Fruit fly (Drosophila melanogaster) whole organism: ENCODE measurements around the gene Tango2.

Experiments
- CG8478 ChIP-seq: fragments of >200 bp; optimal IDR thresholded peaks from 2 replicates; lab custom pipeline; 2018; ENCODE audit warnings: inconsistent platforms
- Dll ChIP-seq: fragments of >200 bp; optimal IDR thresholded peaks from 2 replicates; lab custom pipeline; 2017
- EcR ChIP-seq, 2 experiments: fragments of >200 bp; optimal IDR thresholded peaks; 2 replicates each; lab custom pipeline; 2017; ENCODE audit warnings: missing biosample characterization in 2 of 2, missing genetic modification characterization in 2 of 2, missing genetic modification reagents in 2 of 2
- pan ChIP-seq: fragments of >200 bp; optimal IDR thresholded peaks from 2 replicates; lab custom pipeline; 2017
- psq ChIP-seq: fragments of >200 bp; optimal IDR thresholded peaks from 2 replicates; lab custom pipeline; 2017
- usp ChIP-seq: fragments of >200 bp; optimal IDR thresholded peaks from 2 replicates; lab custom pipeline; 2017; ENCODE audit warnings: missing biosample characterization, missing genetic modification characterization, mixed read lengths

The Tango2 gene

DNA sequence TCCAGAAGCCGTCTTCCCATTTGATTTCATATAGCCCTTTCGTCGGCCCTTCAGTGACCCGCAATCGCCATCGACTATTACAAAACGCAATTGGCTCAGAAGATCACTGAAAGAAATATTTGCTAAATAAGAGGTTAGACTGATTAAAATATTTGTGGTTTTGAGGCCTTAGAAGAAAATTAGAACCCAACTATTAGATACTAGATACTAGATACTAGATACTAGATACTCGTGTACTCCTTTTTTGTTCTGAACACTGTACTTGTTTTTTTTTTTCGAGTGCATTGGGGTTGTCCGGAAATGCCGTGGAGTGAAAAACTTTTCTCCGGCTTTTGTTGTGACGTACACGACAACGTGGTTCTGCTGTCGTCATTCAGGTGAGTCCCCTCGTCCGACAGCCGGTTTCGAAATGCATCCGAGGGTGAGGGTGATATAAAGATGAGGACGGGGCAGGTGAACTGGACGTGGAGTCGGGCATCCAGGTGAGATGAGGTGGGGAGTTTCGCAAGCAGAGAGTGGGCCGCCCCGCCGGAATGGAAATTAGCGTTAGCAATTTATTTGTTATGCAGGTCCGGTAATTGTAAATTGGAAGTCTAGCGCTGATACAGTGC, 13.6 kb downstream of the Tango2 start:
- no peak for TF ChIP-seq usp (GFP tag; lab: Kevin White, UChicago)
- no peak for TF ChIP-seq CG8478
- TF ChIP-seq psq (lab: Kevin White, UChicago): no peak
- no peak for TF ChIP-seq Dll (lab: Kevin White, UChicago)
- TF ChIP-seq pan (lab: Kevin White, UChicago): no peak
- TF ChIP-seq EcR (GFP tag; optimal IDR thresholded peaks at IDR 0.05; lab: Kevin White, UChicago): no peak

DNA sequence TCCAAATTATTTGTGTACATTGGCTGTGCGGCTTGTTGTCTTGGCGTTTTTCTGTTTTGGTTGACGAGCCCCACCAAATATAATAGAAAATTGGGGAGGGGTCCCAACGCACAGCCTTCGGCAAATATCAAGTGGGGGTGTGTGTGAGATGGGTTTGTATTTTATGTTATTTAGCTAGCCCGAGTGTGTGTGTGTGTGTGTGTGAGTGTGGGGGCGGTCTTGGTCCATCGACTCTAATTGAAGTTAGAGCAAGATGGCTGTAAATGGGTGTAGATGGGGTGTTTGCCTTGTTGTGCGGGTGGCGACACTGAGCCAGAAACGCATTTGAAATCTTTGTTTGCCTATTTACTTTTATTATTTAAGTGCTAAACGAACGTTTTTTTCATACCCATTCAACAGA, 15.8 kb downstream of the Tango2 start:
- no peak for TF ChIP-seq pan (lab: Kevin White, UChicago)
- TF ChIP-seq EcR (GFP tag; optimal IDR thresholded peaks at IDR 0.05; lab: Kevin White, UChicago): no peak
- TF ChIP-seq CG8478: no peak
- TF ChIP-seq psq (lab: Kevin White, UChicago): no peak
- no peak for TF ChIP-seq usp (GFP tag; lab: Kevin White, UChicago)
- TF ChIP-seq Dll (lab: Kevin White, UChicago): no peak

DNA sequence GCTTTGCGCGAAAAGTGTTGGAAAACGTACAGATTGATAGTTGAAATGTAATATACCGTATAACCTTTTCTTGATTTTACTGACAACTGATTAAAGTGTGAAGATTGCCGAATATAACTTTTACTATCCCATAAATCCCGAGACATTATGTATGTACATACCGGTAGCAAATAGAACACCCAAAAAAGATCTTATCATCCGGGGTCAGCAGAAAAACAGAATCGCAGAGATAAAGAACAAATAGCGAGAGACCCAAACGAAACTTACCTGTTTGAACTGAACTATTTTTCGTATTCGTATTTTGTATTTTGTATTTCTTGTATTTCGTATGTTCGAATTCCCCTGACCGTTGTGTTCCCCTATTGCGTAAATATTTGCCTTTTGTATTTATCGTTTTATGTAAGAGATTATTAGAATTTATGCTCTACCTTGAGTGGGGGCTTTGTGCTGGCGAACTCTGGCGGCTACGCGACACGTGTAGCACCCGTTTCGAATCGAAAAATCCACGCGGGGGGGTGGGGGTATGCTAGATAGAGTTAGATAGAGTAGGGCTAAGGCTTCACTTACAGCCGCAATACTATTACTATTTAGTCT, 16.6 kb downstream of the Tango2 start:
- no peak for TF ChIP-seq pan (lab: Kevin White, UChicago)
- no peak for TF ChIP-seq Dll (lab: Kevin White, UChicago)
- TF ChIP-seq CG8478: no peak
- TF ChIP-seq usp (GFP tag; lab: Kevin White, UChicago): no peak
- TF ChIP-seq psq (lab: Kevin White, UChicago): no peak

DNA sequence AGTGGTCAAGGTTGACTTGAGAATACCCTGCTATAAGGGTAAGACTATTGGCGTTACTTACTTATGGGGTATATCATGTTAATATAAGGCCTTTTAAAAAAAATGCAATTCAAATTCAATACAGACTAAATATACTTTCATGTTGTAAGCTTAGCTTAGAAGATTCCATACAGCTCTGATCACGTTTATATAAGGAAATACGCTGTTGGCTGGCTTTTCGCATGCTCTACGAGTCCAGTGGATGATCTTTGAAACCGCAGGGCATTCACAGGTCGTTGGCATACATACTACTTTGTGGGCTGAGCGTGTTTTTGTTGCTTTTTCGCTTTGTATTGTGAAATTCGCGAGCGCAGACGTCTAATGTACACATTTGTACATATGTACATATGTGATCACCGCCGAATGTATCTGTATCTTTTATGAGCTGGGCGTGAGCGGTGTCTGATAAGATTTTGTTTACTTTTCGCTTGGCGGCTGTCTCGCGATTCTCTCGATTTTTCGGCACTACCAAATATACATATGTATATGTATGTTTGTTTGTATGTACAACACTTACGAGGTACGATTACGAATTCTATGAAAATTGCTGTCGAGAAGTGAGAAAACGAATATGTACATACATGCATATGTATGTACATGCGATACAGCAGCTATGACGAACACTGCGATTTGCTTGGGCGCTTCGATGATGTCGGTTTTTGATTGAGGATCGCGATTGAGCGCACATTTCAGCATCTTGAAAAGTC, 17.6 kb downstream of the Tango2 start:
- TF ChIP-seq usp (GFP tag; lab: Kevin White, UChicago) (no peak), pan (lab: Kevin White, UChicago) (no peak), EcR (GFP tag; optimal IDR thresholded peaks at IDR 0.05; lab: Kevin White, UChicago) (no peak), CG8478 (no peak), psq (lab: Kevin White, UChicago) (no peak), Dll (lab: Kevin White, UChicago) (no peak)

DNA sequence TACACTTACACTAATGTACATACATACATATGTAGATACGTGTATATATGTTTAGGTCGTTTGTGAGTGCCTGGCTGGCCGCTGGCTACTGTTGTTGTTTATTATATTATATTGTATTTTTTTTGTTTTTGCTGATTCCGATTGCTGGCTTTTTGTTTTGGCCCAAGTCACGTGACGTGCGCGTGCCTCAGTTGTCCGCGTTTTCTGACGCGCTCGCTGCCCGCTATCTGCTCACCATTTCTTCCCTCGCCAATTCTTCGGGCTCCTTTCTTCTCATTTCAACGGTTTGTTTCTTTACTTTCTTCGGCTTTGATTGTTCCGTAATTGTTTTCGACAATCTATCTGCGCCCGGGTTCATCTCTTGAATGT, 18.2 kb downstream of the Tango2 start:
- TF ChIP-seq Dll (lab: Kevin White, UChicago) (no peak), pan (lab: Kevin White, UChicago) (no peak), CG8478 (no peak), usp (GFP tag; lab: Kevin White, UChicago) (no peak), psq (lab: Kevin White, UChicago) (no peak), EcR (GFP tag; optimal IDR thresholded peaks at IDR 0.05; lab: Kevin White, UChicago) (no peak)

DNA sequence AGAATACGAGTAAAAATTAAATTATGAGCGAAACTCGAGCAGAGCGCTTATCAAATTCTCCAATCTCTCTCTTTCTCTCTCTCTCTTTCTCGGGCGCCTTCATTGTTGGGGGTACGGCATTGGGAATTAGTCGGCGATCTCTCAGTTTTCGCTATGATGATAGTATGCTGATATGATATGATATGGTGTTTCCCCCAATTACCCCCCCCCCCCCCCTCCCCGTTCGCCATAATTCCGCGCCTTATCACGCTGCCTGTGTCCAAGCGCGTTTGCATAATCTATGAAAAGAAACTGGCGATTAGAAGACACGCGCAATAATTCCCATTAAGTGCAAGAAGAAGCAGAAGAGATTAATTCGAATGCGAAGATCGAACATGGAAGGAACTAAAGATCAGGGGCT, 20.0 kb downstream of the Tango2 start:
- no peak for TF ChIP-seq usp (GFP tag; lab: Kevin White, UChicago)
- TF ChIP-seq pan (lab: Kevin White, UChicago): no peak
- TF ChIP-seq CG8478: no peak
- no peak for TF ChIP-seq EcR (GFP tag; optimal IDR thresholded peaks at IDR 0.05; lab: Kevin White, UChicago)
- TF ChIP-seq psq (lab: Kevin White, UChicago): no peak
- TF ChIP-seq Dll (lab: Kevin White, UChicago): no peak

DNA sequence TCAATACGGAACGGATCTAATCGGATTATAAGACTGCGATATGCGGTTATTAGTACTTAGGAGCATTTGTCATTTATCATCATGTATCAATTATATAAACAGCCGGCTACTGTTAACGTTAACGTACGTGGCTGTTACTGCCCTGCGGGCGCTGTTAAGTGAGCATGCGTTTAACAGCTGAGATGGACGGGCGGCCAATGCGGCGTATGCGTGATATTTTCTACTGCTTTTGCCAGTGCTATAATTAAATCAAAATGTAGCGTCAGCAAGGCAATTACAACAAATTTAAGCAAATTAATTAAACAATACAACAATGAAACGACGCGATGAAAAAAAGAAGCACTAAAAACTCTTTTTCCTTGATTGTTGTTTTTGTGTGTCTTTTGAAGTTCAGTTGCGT, 20.8 kb downstream of the Tango2 start:
- no peak for TF ChIP-seq usp (GFP tag; lab: Kevin White, UChicago)
- TF ChIP-seq psq (lab: Kevin White, UChicago): no peak
- no peak for TF ChIP-seq EcR (GFP tag; optimal IDR thresholded peaks at IDR 0.05; lab: Kevin White, UChicago)
- no peak for TF ChIP-seq pan (lab: Kevin White, UChicago)
- no peak for TF ChIP-seq Dll (lab: Kevin White, UChicago)
- TF ChIP-seq CG8478: no peak

DNA sequence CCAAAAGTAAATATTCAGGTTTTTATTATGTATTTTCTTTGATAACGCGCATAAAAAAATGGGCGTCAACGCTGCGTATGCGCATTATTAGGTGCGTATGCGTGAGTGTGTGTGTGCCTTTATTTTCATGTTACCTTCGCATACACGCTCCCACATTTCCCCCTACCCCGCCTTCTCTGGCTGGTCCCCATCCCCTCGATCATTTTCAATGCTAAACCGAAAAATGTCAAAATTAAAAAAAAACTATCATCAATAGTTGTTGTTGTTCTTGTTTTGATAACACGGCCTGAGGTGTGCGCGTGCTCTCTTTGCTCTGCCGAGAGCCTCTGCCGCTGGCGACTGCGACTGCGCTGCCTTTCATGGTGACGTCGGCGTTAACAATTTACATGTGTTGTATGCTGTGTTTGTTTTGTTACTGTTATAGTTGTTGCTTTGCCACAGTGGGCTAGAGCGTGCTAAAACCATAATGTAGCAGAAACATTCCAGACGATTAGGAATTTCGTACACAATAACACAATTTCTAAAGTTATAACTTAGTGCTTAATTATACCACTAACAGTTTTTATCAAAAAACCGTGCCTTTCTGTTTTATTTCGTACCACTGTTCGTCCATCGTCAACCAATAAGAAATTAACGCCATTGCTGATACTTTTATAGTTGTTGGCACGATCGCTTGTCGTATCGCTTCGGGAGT, 23.4 kb downstream of the Tango2 start:
- TF ChIP-seq psq (lab: Kevin White, UChicago) (no peak), EcR (GFP tag; optimal IDR thresholded peaks at IDR 0.05; lab: Kevin White, UChicago) (no peak), pan (lab: Kevin White, UChicago) (no peak), usp (GFP tag; lab: Kevin White, UChicago) (no peak), Dll (lab: Kevin White, UChicago) (no peak), CG8478 (no peak)

DNA sequence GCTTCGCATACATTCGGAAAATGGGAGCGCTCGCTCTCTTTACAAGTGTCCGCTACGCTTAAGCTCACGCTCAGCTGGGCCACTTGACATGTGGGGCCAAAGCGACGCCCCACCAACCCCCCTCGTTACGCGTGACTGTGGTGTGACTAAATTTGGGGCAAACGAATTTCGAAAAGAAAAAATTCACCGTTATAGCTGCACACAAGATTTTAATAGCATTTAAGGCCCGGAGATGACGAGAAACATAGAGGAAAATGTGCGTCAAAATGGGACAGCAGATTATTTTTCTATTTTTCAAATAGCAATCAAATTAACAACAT, 23.9 kb downstream of the Tango2 start:
- no peak for TF ChIP-seq pan (lab: Kevin White, UChicago)
- no peak for TF ChIP-seq EcR (GFP tag; optimal IDR thresholded peaks at IDR 0.05; lab: Kevin White, UChicago)
- no peak for TF ChIP-seq Dll (lab: Kevin White, UChicago)
- no peak for TF ChIP-seq usp (GFP tag; lab: Kevin White, UChicago)
- TF ChIP-seq CG8478: no peak
- no peak for TF ChIP-seq psq (lab: Kevin White, UChicago)

DNA sequence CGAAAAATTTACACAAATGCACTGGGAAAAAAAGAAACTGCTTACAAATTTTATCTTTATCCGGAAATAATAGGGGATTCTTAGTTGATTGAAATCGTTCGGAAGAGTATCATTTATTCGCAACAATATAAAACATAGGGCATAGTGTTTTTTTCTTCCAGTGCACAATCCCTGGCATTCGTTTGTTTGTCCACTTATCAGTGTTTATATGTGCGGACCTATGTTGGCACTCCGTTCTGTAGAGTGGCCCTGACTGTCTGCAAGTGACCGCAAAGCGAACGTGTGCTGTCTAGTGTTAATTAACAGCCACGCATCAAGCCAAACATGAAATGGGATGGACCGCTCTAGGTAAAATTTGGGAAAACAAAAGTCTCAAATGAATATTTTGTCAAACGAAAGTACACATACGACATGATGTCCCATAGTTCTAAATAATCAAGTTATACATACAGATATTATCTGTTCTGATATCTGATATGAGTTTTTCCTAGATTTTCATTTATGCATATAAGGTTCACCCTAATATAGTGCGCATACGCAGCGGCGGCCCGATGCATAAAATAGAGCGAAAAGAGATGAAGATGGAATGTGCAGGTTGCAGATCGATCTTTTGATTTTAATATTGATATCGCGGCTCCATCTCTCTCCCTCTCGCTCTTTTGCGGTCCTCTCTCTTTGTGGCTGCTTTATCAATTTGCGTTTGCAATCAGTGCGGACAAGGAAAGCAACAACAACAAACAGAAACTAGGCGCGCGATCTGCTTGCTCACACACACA, 24.5 kb downstream of the Tango2 start:
- TF ChIP-seq psq (lab: Kevin White, UChicago) (no peak), CG8478 (no peak), EcR (GFP tag; optimal IDR thresholded peaks at IDR 0.05; lab: Kevin White, UChicago) (no peak), pan (lab: Kevin White, UChicago) (no peak), Dll (lab: Kevin White, UChicago) (no peak), usp (GFP tag; lab: Kevin White, UChicago) (no peak)
